Fruit fly (Drosophila melanogaster): ENCODE measurements around the gene mRpL35.

DNA sequence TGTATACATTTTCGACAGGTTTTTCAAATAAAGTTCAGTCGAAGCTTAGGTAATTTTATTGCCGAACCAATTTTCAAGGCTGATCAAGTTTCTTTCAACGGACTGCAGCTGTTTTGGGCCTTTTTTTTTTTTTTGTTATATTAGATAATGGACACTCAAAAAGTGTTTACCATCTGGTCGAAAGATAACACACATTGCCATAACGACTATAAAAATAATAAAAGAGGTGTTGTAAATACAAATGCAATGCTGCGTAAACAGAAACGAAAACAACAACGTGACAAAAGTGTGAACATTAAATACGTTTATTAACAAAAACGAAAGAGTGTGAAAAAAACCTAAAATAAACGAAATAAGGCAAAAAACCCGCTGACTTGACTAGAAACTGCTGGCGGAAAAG is 45.5 kb upstream of the mRpL35 start:
- TF ChIP-seq CG13204 (GFP tag; optimal IDR thresholded peaks at IDR 0.05) (no peak), EcR (GFP tag; optimal IDR thresholded peaks at IDR 0.05) (no peak), Snoo (tag; optimal IDR thresholded peaks at IDR 0.05) (no peak), Pif1B (GFP tag; optimal IDR thresholded peaks at IDR 0.05) (no peak), CG32121 (GFP tag; IDR thresholded peaks at IDR 0.05) (no peak), CG14655 (GFP tag; optimal IDR thresholded peaks at IDR 0.05) (no peak)

Measured in whole organism, pupa.